Fruit fly (Drosophila melanogaster): ENCODE results near the gene Msp300.

Gene Msp300

dm6 chr2L:5070797-5071579 is 29.7 kb upstream of the Msp300 start, which contains the start of gene RpL37A (continued):
- TF ChIP-seq CG8089 (GFP tag; optimal IDR thresholded peaks at IDR 0.05) (peak; percentile 71), CG14014 (GFP tag; IDR thresholded peaks at IDR 0.05) (peak; percentile 72), phol (tag; optimal IDR thresholded peaks at IDR 0.05) (peak; percentile 83), ranshi (GFP tag; IDR thresholded peaks at IDR 0.05) (peak; percentile 77; the same call in 1 of the 2 replicates), sima (GFP tag; optimal IDR thresholded peaks at IDR 0.05) (peak; percentile 64), pfk (GFP tag; optimal IDR thresholded peaks at IDR 0.05) (peak; percentile 75), CG8281 (tag; optimal IDR thresholded peaks at IDR 0.05) (peak; percentile 33), CG17186 (GFP tag; optimal IDR thresholded peaks at IDR 0.05) (peak; percentile 92), Hr78 (GFP tag; optimal IDR thresholded peaks at IDR 0.05) (peak in 1 of 2 experiments; percentile 29), Ravus (GFP tag; IDR thresholded peaks at IDR 0.05) (no peak), yki (optimal IDR thresholded peaks at IDR 0.05) (no peak), CG4820 (GFP tag; optimal IDR thresholded peaks at IDR 0.05) (peak; percentile 53), HLH3B (GFP tag; IDR thresholded peaks at IDR 0.05) (peak; percentile 58; the same call in 1 of the 2 replicates), Lpt (GFP tag; optimal IDR thresholded peaks at IDR 0.05) (no peak), Gsc (GFP tag; IDR thresholded peaks at IDR 0.05) (no peak), caup (GFP tag; optimal IDR thresholded peaks at IDR 0.05; ENCODE audit: severe bottlenecking) (peak; percentile 95), cato (GFP tag; optimal IDR thresholded peaks at IDR 0.05; ENCODE audit: borderline replicate concordance) (no peak), tio (GFP tag; optimal IDR thresholded peaks at IDR 0.05) (peak; percentile 28), PHDP (tag; optimal IDR thresholded peaks at IDR 0.05) (peak; percentile 57), bab2 (GFP tag; optimal IDR thresholded peaks at IDR 0.05) (peak; percentile 23), CG10979 (tag; optimal IDR thresholded peaks at IDR 0.05) (peak; percentile 69), dan (GFP tag; IDR thresholded peaks at IDR 0.05) (no peak), eyg (GFP tag; optimal IDR thresholded peaks at IDR 0.05) (peak; percentile 83), CG12219 (GFP tag; optimal IDR thresholded peaks at IDR 0.05) (peak; percentile 77), Scr (GFP tag; IDR thresholded peaks at IDR 0.05; ENCODE audit: partially characterized antibody) (peak; percentile 37; the same call in 1 of the 2 replicates), CG2678 (tag; optimal IDR thresholded peaks at IDR 0.05) (peak; percentile 74), MESR4 (GFP tag; optimal IDR thresholded peaks at IDR 0.05) (peak; percentile 98), unpg (GFP tag; optimal IDR thresholded peaks at IDR 0.05) (peak; percentile 75), gce (GFP tag; IDR thresholded peaks at IDR 0.05) (peak; percentile 78; the same call in 2 of the 3 replicates), sens-2 (GFP tag; IDR thresholded peaks at IDR 0.05) (peak; percentile 73), ase (GFP tag; IDR thresholded peaks at IDR 0.05) (peak; percentile 57; the same call in 1 of the 3 replicates), salm (tag; optimal IDR thresholded peaks at IDR 0.05) (peak; percentile 74), CG12104 (GFP tag; optimal IDR thresholded peaks at IDR 0.05) (peak; percentile 87), CoRest (tag; optimal IDR thresholded peaks at IDR 0.05) (peak; percentile 68), MBD-R2 (GFP tag; IDR thresholded peaks at IDR 0.05) (peak; percentile 67), Nf-YB (GFP tag; optimal IDR thresholded peaks at IDR 0.05) (peak; percentile 68), Ptx1 (GFP tag; IDR thresholded peaks at IDR 0.05) (no peak; the same call in 1 of the 2 replicates), CG10267 (tag; optimal IDR thresholded peaks at IDR 0.05) (peak; percentile 83), CG30403 (GFP tag; optimal IDR thresholded peaks at IDR 0.05) (peak; percentile 69), CG1602 (GFP tag; optimal IDR thresholded peaks at IDR 0.05) (no peak), Taf1 (GFP tag; IDR thresholded peaks at IDR 0.05) (no peak), CG8765 (GFP tag; IDR thresholded peaks at IDR 0.05) (no peak), mam (GFP tag; optimal IDR thresholded peaks at IDR 0.05) (peak; percentile 69), Xrp1 (GFP tag; IDR thresholded peaks at IDR 0.05) (no peak), CG8944 (GFP tag; optimal IDR thresholded peaks at IDR 0.05) (peak; percentile 49), CG8388 (GFP tag; optimal IDR thresholded peaks at IDR 0.05) (peak; percentile 49), Dip2 (GFP tag; IDR thresholded peaks at IDR 0.05) (no peak), trem (tag; optimal IDR thresholded peaks at IDR 0.05) (peak; percentile 88), CG4730 (GFP tag; IDR thresholded peaks at IDR 0.05) (no peak)

Data from whole organism, embryonic.